Fruit fly (Drosophila melanogaster) whole organism, prepupa: ENCODE measurements around the gene CG2818.
A peak's percentile ranks its signal among the peaks of the same experiment; 100 is the strongest.

Experiments
- CG10669 ChIP-seq: fragments of 200-800 bp; sonication (Bioruptor generic); optimal IDR thresholded peaks from 3 replicates; lab custom pipeline; 2018; ENCODE audit warnings: missing biosample characterization, mild to moderate bottlenecking, missing genetic modification characterization, moderate library complexity
- CG15336 ChIP-seq: fragments of 200-800 bp; sonication (Bioruptor generic); IDR thresholded peaks from 2 replicates; pipeline ENCODE4 v1.3.6; 2022; ENCODE audit warnings: missing biosample characterization, missing genetic modification characterization
- CG1621 ChIP-seq: fragments of 200-800 bp; sonication (Bioruptor generic); optimal IDR thresholded peaks from 3 replicates; lab custom pipeline; 2018; ENCODE audit warnings: missing biosample characterization, mild to moderate bottlenecking, missing genetic modification characterization
- CG16779 ChIP-seq: fragments of 200-800 bp; sonication (Bioruptor generic); optimal IDR thresholded peaks from 3 replicates; lab custom pipeline; 2017; ENCODE audit warnings: missing biosample characterization, mild to moderate bottlenecking, missing genetic modification characterization
- CG31627 ChIP-seq: fragments of 200-800 bp; sonication (Bioruptor generic); optimal IDR thresholded peaks from 3 replicates; lab custom pipeline; 2016; ENCODE audit warnings: missing biosample characterization, missing genetic modification characterization
- CG32006 ChIP-seq: fragments of 200-800 bp; sonication (Bioruptor generic); optimal IDR thresholded peaks from 3 replicates; lab custom pipeline; 2017; ENCODE audit warnings: missing biosample characterization, mild to moderate bottlenecking, missing genetic modification characterization
- CG34406 ChIP-seq: fragments of 200-800 bp; sonication (Bioruptor generic); optimal IDR thresholded peaks from 3 replicates; lab custom pipeline; 2016; ENCODE audit warnings: missing biosample characterization, missing genetic modification characterization
- CG3919 ChIP-seq: fragments of 200-800 bp; sonication (Bioruptor generic); optimal IDR thresholded peaks from 3 replicates; lab custom pipeline; 2016; ENCODE audit warnings: missing biosample characterization, missing genetic modification characterization
- CG4318 ChIP-seq: fragments of 200-800 bp; sonication (Bioruptor generic); optimal IDR thresholded peaks from 3 replicates; lab custom pipeline; 2017; ENCODE audit warnings: missing biosample characterization, mild to moderate bottlenecking, missing genetic modification characterization
- CG6163 ChIP-seq: fragments of 200-800 bp; sonication (Bioruptor generic); IDR thresholded peaks from 3 replicates; pipeline ENCODE4 v1.3.6; 2022; ENCODE audit warnings: missing biosample characterization, missing genetic modification characterization
- CG6276 ChIP-seq: fragments of 200-800 bp; sonication (Bioruptor generic); optimal IDR thresholded peaks from 2 replicates; lab custom pipeline; 2017; ENCODE audit warnings: missing biosample characterization, mild to moderate bottlenecking, missing genetic modification characterization
- CG6792 ChIP-seq: fragments of 200-800 bp; sonication (Bioruptor generic); optimal IDR thresholded peaks from 3 replicates; lab custom pipeline; 2016; ENCODE audit warnings: missing biosample characterization, missing genetic modification characterization
- CG7368 ChIP-seq: fragments of 200-800 bp; sonication (Bioruptor generic); optimal IDR thresholded peaks from 3 replicates; lab custom pipeline; 2016; ENCODE audit warnings: missing biosample characterization, missing genetic modification characterization
- CG8119 ChIP-seq: fragments of 200-800 bp; sonication (Bioruptor generic); IDR thresholded peaks from 3 replicates; pipeline ENCODE4 v1.3.6; 2022; ENCODE audit warnings: missing biosample characterization, missing genetic modification characterization
- CG9139 ChIP-seq: fragments of 200-800 bp; sonication (Bioruptor generic); optimal IDR thresholded peaks from 3 replicates; lab custom pipeline; 2017; ENCODE audit warnings: missing biosample characterization, mild to moderate bottlenecking, missing genetic modification characterization
- Eip75B ChIP-seq: fragments of 200-800 bp; sonication (Bioruptor generic); optimal IDR thresholded peaks from 3 replicates; lab custom pipeline; 2016; ENCODE audit warnings: missing biosample characterization, missing genetic modification characterization
- Eip78C ChIP-seq: fragments of 200-800 bp; sonication (Bioruptor generic); peaks from one replicate; lab custom pipeline; 2016; ENCODE audit warnings: missing biosample characterization, missing genetic modification characterization
- Ets21C ChIP-seq: fragments of 200-800 bp; sonication (Bioruptor generic); optimal IDR thresholded peaks from 3 replicates; lab custom pipeline; 2016; ENCODE audit warnings: missing biosample characterization, missing genetic modification characterization
- Ets96B ChIP-seq: fragments of 200-800 bp; optimal IDR thresholded peaks from 2 replicates; lab custom pipeline; 2019; ENCODE audit warnings: missing biosample characterization, mild to moderate bottlenecking, missing genetic modification characterization, moderate library complexity
- Gug ChIP-seq: fragments of 200-800 bp; sonication (Bioruptor generic); IDR thresholded peaks from 2 replicates; pipeline ENCODE4 v1.3.6; 2022; ENCODE audit warnings: missing biosample characterization, missing genetic modification characterization
- Hr4 ChIP-seq: fragments of 200-800 bp; sonication (Bioruptor generic); optimal IDR thresholded peaks from 3 replicates; lab custom pipeline; 2016; ENCODE audit warnings: missing biosample characterization, missing genetic modification characterization
- Lpt ChIP-seq: fragments of 200-800 bp; sonication (Bioruptor generic); optimal IDR thresholded peaks from 3 replicates; lab custom pipeline; 2016; ENCODE audit warnings: missing biosample characterization, missing genetic modification characterization
- Met ChIP-seq: fragments of 200-800 bp; sonication (Bioruptor generic); optimal IDR thresholded peaks from 3 replicates; lab custom pipeline; 2016; ENCODE audit warnings: missing biosample characterization, missing genetic modification characterization
- OdsH ChIP-seq: fragments of 200-800 bp; sonication (Bioruptor generic); optimal IDR thresholded peaks from 3 replicates; lab custom pipeline; 2016; ENCODE audit warnings: missing biosample characterization, missing genetic modification characterization
- Smox ChIP-seq: fragments of 200-800 bp; sonication (Bioruptor generic); optimal IDR thresholded peaks from 3 replicates; lab custom pipeline; 2016; ENCODE audit warnings: missing biosample characterization, missing genetic modification characterization
- Sox102F ChIP-seq: fragments of 200-800 bp; sonication (Bioruptor generic); optimal IDR thresholded peaks from 2 replicates; lab custom pipeline; 2016; ENCODE audit warnings: missing biosample characterization, mild to moderate bottlenecking, missing genetic modification characterization
- achi ChIP-seq: fragments of 200-800 bp; sonication (Bioruptor generic); optimal IDR thresholded peaks from 3 replicates; lab custom pipeline; 2016; ENCODE audit warnings: missing biosample characterization, missing genetic modification characterization
- acj6 ChIP-seq: fragments of 200-800 bp; sonication (Bioruptor generic); optimal IDR thresholded peaks from 3 replicates; lab custom pipeline; 2016; ENCODE audit warnings: missing biosample characterization, missing genetic modification characterization
- dsx ChIP-seq: fragments of 200-800 bp; optimal IDR thresholded peaks from 3 replicates; lab custom pipeline; 2019; ENCODE audit warnings: missing biosample characterization, mild to moderate bottlenecking, missing genetic modification characterization, moderate library complexity; ENCODE audit not compliant: poor library complexity, severe bottlenecking
- eg ChIP-seq: fragments of 200-800 bp; sonication (Bioruptor generic); IDR thresholded peaks from 3 replicates; pipeline ENCODE4 v1.3.6; 2022; ENCODE audit warnings: missing biosample characterization, missing genetic modification characterization
- fkh ChIP-seq: fragments of 200-800 bp; sonication (Bioruptor generic); optimal IDR thresholded peaks from 3 replicates; lab custom pipeline; 2017; ENCODE audit warnings: missing biosample characterization, mild to moderate bottlenecking, missing genetic modification characterization, moderate library complexity
- lz ChIP-seq: fragments of 200-800 bp; sonication (Bioruptor generic); optimal IDR thresholded peaks from 3 replicates; lab custom pipeline; 2016; ENCODE audit warnings: missing biosample characterization, missing genetic modification characterization
- net ChIP-seq: fragments of 200-800 bp; sonication (Bioruptor generic); optimal IDR thresholded peaks from 3 replicates; lab custom pipeline; 2016; ENCODE audit warnings: missing biosample characterization, missing genetic modification characterization
- pdm3 ChIP-seq: fragments of 200-800 bp; sonication (Bioruptor generic); optimal IDR thresholded peaks from 3 replicates; lab custom pipeline; 2016; ENCODE audit warnings: missing biosample characterization, missing genetic modification characterization
- salr ChIP-seq, 2 experiments: fragments of 200-800 bp; sonication (Bioruptor generic); optimal IDR thresholded peaks; 3 replicates each; lab custom pipeline; 2016 to 2018; ENCODE audit warnings: missing biosample characterization in 2 of 2, missing genetic modification characterization in 2 of 2, mild to moderate bottlenecking in 1 of 2
- svp ChIP-seq: fragments of 200-800 bp; sonication (Bioruptor generic); peaks from one replicate; lab custom pipeline; 2016; ENCODE audit warnings: missing biosample characterization, missing genetic modification characterization
- topi ChIP-seq: fragments of 200-800 bp; sonication (Bioruptor generic); optimal IDR thresholded peaks from 3 replicates; lab custom pipeline; 2016; ENCODE audit warnings: missing biosample characterization, missing genetic modification characterization

CG2818 gene

dm6 chr2L:3737682-3738081 lies 24.5 kb downstream of the CG2818 start:
- TF ChIP-seq CG32006 (GFP tag; lab: Kevin White, UChicago) (peak; percentile 60), CG6276 (peak; percentile 2), CG1621 (tag; lab: Kevin White, UChicago) (no peak), pdm3 (no peak), Ets96B (tag; lab: Kevin White, UChicago) (peak; percentile 14), OdsH (GFP tag; lab: Kevin White, UChicago) (peak; percentile 34), Hr4 (GFP tag; lab: Kevin White, UChicago) (peak; percentile 58), CG31627 (GFP tag; lab: Kevin White, UChicago) (no peak), svp (peak; percentile 57), eg (GFP tag; lab: Robert Waterston, UW) (no peak), Gug (no peak), achi (peak; percentile 31), CG4318 (GFP tag; lab: Kevin White, UChicago) (peak; percentile 16), Sox102F (GFP tag; lab: Kevin White, UChicago) (no peak), Eip78C (peak; percentile 88), Eip75B (GFP tag; lab: Kevin White, UChicago) (no peak), CG15336 (GFP tag; lab: Robert Waterston, UW) (no peak), CG10669 (GFP tag; lab: Kevin White, UChicago) (no peak), Smox (GFP tag; lab: Kevin White, UChicago) (no peak), salr (GFP tag; optimal IDR thresholded peaks at IDR 0.05; lab: Kevin White, UChicago) (peak in 1 of 2 experiments; percentile 1), Met (GFP tag; lab: Kevin White, UChicago) (no peak), Lpt (GFP tag; lab: Kevin White, UChicago) (no peak), dsx (GFP tag; lab: Kevin White, UChicago) (no peak)

- TF ChIP-seq CG15336 (GFP tag; lab: Robert Waterston, UW) (no peak), Eip78C (peak; percentile 14)
These were observed 27.3 kb downstream of the CG2818 start for dm6 chr2L:3740443-3740842.

dm6 chr2L:3748691-3749090 lies 35.5 kb downstream of the CG2818 start:
- TF ChIP-seq CG16779 (tag; lab: Kevin White, UChicago) = no peak
- no peak for TF ChIP-seq fkh (GFP tag; lab: Kevin White, UChicago)
- no peak for TF ChIP-seq Gug
- no peak for TF ChIP-seq CG6792
- no peak for TF ChIP-seq CG7368 (GFP tag; lab: Kevin White, UChicago)
- no peak for TF ChIP-seq Sox102F (GFP tag; lab: Kevin White, UChicago)
- peak; percentile 28 for TF ChIP-seq net (GFP tag; lab: Kevin White, UChicago)
- TF ChIP-seq OdsH (GFP tag; lab: Kevin White, UChicago) = peak; percentile 5
- TF ChIP-seq eg (GFP tag; lab: Robert Waterston, UW) = 0 out of 3 replicates have a peak, but pooled peaks have one; percentile 14
- no peak for TF ChIP-seq Eip78C
- TF ChIP-seq CG8119 (GFP tag; lab: Robert Waterston, UW) = no peak
- TF ChIP-seq CG34406 = peak; percentile 11
- peak; percentile 6 for TF ChIP-seq acj6 (GFP tag; lab: Kevin White, UChicago)
- TF ChIP-seq pdm3 = no peak
- TF ChIP-seq CG1621 (tag; lab: Kevin White, UChicago) = no peak
- peak; percentile 25 for TF ChIP-seq CG9139 (GFP tag; lab: Kevin White, UChicago)
- 0 out of 3 replicates have a peak, but pooled peaks have one; percentile 50 for TF ChIP-seq CG6163 (GFP tag; lab: Robert Waterston, UW)
- peak; percentile 32 for TF ChIP-seq svp
- no peak for TF ChIP-seq Ets21C (GFP tag; lab: Kevin White, UChicago)
- peak; percentile 33 for TF ChIP-seq CG3919
- TF ChIP-seq lz (GFP tag; lab: Kevin White, UChicago) = no peak
- TF ChIP-seq achi = peak; percentile 55
- TF ChIP-seq salr (GFP tag; optimal IDR thresholded peaks at IDR 0.05; lab: Kevin White, UChicago) = no peak
- TF ChIP-seq topi = peak; percentile 0
